Worm (Caenorhabditis elegans): ENCODE measurements around the gene kap-1.

DNA sequence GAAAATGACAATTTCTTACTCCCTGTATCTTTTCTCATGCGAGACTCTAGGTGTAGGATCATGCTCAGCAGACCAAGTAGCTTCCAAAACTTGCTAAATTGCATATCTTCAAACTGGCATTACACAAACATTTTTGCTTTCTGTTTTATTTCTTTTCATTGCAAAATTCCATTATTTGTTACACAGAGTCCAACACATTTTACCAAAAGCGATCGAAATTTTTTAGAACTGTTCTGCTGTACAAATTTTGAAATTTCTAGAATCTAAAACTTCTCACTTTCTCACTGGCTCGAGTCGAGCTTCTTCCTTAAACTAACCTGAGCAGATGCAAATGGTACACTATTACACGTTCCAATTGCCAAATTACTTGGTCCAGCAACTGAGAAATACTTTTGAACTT is 24.2 kb upstream of the kap-1 start:
- TF ChIP-seq pag-3 (tag; optimal IDR thresholded peaks at IDR 0.05; ENCODE audit: borderline replicate concordance, insufficient read depth), result no peak
- no peak for TF ChIP-seq fkh-4 (tag; optimal IDR thresholded peaks at IDR 0.05; ENCODE audit: borderline replicate concordance)
